Worm (Caenorhabditis elegans): Measurements from ENCODE around the gene tkr-1.

DNA sequence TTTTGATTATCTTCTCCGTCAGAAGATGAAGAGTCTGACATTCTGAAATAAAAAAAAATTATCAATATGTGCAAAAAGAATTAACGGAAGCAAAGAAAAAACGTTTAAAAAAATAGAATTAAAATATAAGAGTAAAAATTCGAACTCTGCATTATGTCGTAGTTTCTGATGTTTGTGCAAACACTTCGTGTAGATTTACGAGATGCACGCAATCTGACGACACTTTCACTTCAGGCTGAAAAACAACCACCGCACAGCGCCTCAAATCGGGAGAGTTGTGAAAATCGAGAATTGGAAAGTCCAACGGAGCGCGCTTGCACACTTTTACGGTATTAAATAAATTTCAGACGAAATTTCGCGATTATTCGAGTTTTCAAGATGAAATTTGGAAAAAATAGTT is 23.0 kb downstream of the tkr-1 start, which contains the start of gene T26G10.1:
- TF ChIP-seq zag-1 (tag; optimal IDR thresholded peaks at IDR 0.05) (no peak), Y55F3AM.14 (GFP tag; optimal IDR thresholded peaks at IDR 0.05) (no peak), gmeb-1 (tag; optimal IDR thresholded peaks at IDR 0.05) (peak; percentile 81), fos-1 (tag; optimal IDR thresholded peaks at IDR 0.05) (no peak), ztf-11 (tag; optimal IDR thresholded peaks at IDR 0.05) (no peak), R02D3.7 (tag; optimal IDR thresholded peaks at IDR 0.05) (peak; percentile 92), lin-13 (GFP tag; optimal IDR thresholded peaks at IDR 0.05) (peak; percentile 68), nhr-6 (tag; optimal IDR thresholded peaks at IDR 0.05) (no peak)

Measured in whole organism, L2 larva.